Worm (Caenorhabditis elegans): ENCODE results near the gene R09E10.6.

Gene R09E10.6

ce11 chrIV:10259557-10259956 lies 34.4 kb downstream of the R09E10.6 start, which contains the start of gene F01G10.9:
Gene F01G10.9 (minus strand): TSS chrIV:10259657.
- TF ChIP-seq T22C8.4 (GFP tag; IDR thresholded peaks at IDR 0.05) (no peak), cog-1 (tag; optimal IDR thresholded peaks at IDR 0.05) (no peak), ref-1 (GFP tag; conservative IDR thresholded peaks at IDR 0.05) (no peak), flt-1 (GFP tag; IDR thresholded peaks at IDR 0.05) (no peak), ztf-23 (GFP tag; IDR thresholded peaks at IDR 0.05) (no peak), ztf-29 (GFP tag; IDR thresholded peaks at IDR 0.05) (no peak), med-1 (GFP tag; optimal IDR thresholded peaks at IDR 0.05; ENCODE audit: insufficient read depth) (no peak), klf-2 (GFP tag; conservative IDR thresholded peaks at IDR 0.05) (no peak)

ce11 chrIV:10252886-10253639 lies 40.9 kb downstream of the R09E10.6 start:
- no peak for TF ChIP-seq T22C8.4 (GFP tag; IDR thresholded peaks at IDR 0.05)
- no peak for TF ChIP-seq cog-1 (tag; optimal IDR thresholded peaks at IDR 0.05)
- no peak for TF ChIP-seq med-1 (GFP tag; optimal IDR thresholded peaks at IDR 0.05; ENCODE audit: insufficient read depth)
- no peak for TF ChIP-seq ref-1 (GFP tag; conservative IDR thresholded peaks at IDR 0.05)
- TF ChIP-seq tab-1 (GFP tag; IDR thresholded peaks at IDR 0.05) = no peak
- no peak for TF ChIP-seq klf-2 (GFP tag; conservative IDR thresholded peaks at IDR 0.05)
- TF ChIP-seq ztf-29 (GFP tag; IDR thresholded peaks at IDR 0.05) = no peak
- TF ChIP-seq ztf-23 (GFP tag; IDR thresholded peaks at IDR 0.05) = no peak
- TF ChIP-seq flt-1 (GFP tag; IDR thresholded peaks at IDR 0.05) = no peak

- peak; percentile 36 for TF ChIP-seq cog-1 (tag; optimal IDR thresholded peaks at IDR 0.05)
- no peak for TF ChIP-seq ref-1 (GFP tag; conservative IDR thresholded peaks at IDR 0.05)
- TF ChIP-seq ztf-29 (GFP tag; IDR thresholded peaks at IDR 0.05) = no peak
Observed at ce11 chrIV:10252350-10252792, 41.6 kb downstream of the R09E10.6 start.

DNA sequence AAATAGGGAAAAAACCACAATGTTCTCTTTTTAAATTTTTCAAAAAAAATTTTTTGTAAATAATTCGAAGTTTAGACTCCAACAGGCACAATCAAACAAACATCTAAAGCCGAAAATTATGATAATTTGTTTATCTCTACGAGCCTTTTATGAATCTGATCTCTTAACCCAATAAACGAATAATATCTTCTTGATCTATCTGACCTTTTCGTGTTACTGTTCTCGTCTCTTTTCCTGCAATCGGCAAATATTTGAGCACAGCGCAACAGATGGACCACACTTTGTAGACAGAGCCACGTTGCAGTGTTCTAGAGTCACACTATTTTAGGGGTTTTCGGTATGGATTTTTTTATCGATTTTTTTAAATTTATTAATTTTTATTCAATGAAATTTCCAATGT lies 42.2 kb downstream of the R09E10.6 start:
- TF ChIP-seq T22C8.4 (GFP tag; IDR thresholded peaks at IDR 0.05) = peak; percentile 19; the same call in 1 of the 2 replicates
- no peak for TF ChIP-seq flt-1 (GFP tag; IDR thresholded peaks at IDR 0.05)

ce11 chrIV:10251261-10251660 lies 42.7 kb downstream of the R09E10.6 start:
- TF ChIP-seq cog-1 (tag; optimal IDR thresholded peaks at IDR 0.05) (no peak), T22C8.4 (GFP tag; IDR thresholded peaks at IDR 0.05) (no peak), ztf-23 (GFP tag; IDR thresholded peaks at IDR 0.05) (no peak), ztf-29 (GFP tag; IDR thresholded peaks at IDR 0.05) (no peak), ref-1 (GFP tag; conservative IDR thresholded peaks at IDR 0.05) (no peak), tab-1 (GFP tag; IDR thresholded peaks at IDR 0.05) (no peak), med-1 (GFP tag; optimal IDR thresholded peaks at IDR 0.05; ENCODE audit: insufficient read depth) (no peak), klf-2 (GFP tag; conservative IDR thresholded peaks at IDR 0.05) (no peak), flt-1 (GFP tag; IDR thresholded peaks at IDR 0.05) (no peak)

DNA sequence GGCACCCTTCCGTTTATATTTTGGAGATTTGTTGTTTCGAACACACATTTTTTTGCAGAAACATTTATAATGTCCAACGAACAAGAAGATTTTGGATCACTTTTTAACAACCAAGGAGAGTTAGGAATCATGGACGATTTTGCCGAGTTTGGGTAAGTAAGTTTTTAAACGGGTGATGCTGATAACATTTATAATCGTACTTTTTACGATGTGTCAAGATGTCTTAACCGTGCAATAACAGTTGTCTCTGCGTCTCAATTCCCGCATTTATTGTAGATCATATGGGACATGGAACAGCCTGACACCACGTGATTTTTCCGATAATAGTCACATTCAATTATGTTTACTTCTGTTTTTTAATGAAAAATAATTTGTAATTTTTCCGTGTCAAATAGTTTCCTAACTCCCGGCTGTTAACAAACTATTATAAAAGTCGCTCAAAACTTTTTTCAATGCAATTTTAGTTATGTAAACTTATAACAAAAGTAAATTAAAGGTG lies 43.3 kb downstream of the R09E10.6 start, which contains the start of gene daf-14:
TSS of gene daf-14 (plus strand) at position 51 of the 499 bp plus-strand sequence.
- TF ChIP-seq ztf-29 (GFP tag; IDR thresholded peaks at IDR 0.05) (no peak), T22C8.4 (GFP tag; IDR thresholded peaks at IDR 0.05) (no peak), ztf-23 (GFP tag; IDR thresholded peaks at IDR 0.05) (no peak), ref-1 (GFP tag; conservative IDR thresholded peaks at IDR 0.05) (no peak), klf-2 (GFP tag; conservative IDR thresholded peaks at IDR 0.05) (no peak), cog-1 (tag; optimal IDR thresholded peaks at IDR 0.05) (no peak), flt-1 (GFP tag; IDR thresholded peaks at IDR 0.05) (no peak), med-1 (GFP tag; optimal IDR thresholded peaks at IDR 0.05; ENCODE audit: insufficient read depth) (no peak), tab-1 (GFP tag; IDR thresholded peaks at IDR 0.05) (no peak)

DNA sequence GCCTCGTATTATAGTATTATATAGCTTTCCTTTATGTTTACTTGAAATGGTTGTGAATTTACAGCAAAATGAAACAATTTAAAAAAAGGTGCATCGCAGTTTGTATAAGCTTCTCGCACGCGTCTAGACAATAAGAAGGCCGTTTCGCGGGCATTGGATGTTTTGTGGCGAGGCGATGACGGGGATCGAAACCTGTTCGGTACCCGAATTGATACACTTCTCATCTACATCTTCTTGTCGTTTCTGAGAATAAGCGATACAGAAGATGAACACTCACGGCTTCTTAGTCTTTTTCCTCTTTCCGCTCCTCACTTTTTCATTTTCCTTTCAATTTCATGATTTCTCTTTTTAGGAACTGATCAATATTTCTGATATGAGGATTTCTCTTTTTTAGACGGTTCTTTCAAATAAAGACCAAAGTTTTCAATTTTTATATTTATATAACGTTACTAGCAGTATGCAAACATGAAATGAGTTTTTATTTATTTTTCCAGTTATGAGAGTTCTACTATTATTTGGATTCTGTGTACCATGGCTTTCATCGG lies 48.2 kb downstream of the R09E10.6 start, which contains the start of gene F01G10.10:
TSS of gene F01G10.10 (plus strand) at position 495 of the 545 bp plus-strand sequence.
- no peak for TF ChIP-seq cog-1 (tag; optimal IDR thresholded peaks at IDR 0.05)
- TF ChIP-seq tab-1 (GFP tag; IDR thresholded peaks at IDR 0.05) = no peak
- TF ChIP-seq ztf-29 (GFP tag; IDR thresholded peaks at IDR 0.05) = no peak
- TF ChIP-seq ztf-23 (GFP tag; IDR thresholded peaks at IDR 0.05) = no peak
- no peak for TF ChIP-seq ref-1 (GFP tag; conservative IDR thresholded peaks at IDR 0.05)
- no peak for TF ChIP-seq T22C8.4 (GFP tag; IDR thresholded peaks at IDR 0.05)
- TF ChIP-seq flt-1 (GFP tag; IDR thresholded peaks at IDR 0.05) = no peak
- TF ChIP-seq med-1 (GFP tag; optimal IDR thresholded peaks at IDR 0.05; ENCODE audit: insufficient read depth) = no peak
- no peak for TF ChIP-seq klf-2 (GFP tag; conservative IDR thresholded peaks at IDR 0.05)

DNA sequence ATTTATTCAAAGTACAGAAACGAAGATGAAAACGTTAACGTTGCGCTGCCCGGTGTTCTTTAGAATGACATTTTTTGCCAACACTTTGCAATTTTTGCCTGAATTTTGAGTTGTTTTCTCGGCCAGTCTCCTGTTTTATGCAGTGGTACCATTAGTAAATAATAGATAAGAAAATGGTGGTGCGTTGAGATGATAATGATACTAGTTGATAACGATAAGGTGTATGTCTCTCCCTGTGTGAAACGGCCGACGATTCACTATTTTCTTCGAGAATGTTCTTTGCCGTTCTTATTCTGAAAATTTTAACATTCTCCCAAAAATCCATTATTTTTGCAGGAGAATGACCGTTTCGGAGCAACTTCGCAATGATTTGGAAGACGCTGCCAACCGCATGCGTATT lies 50.7 kb downstream of the R09E10.6 start, which contains the start of gene tkt-1:
TSS of gene tkt-1 (plus strand) at position 337 of the 400 bp plus-strand sequence.
- no peak for TF ChIP-seq ztf-29 (GFP tag; IDR thresholded peaks at IDR 0.05)
- TF ChIP-seq cog-1 (tag; optimal IDR thresholded peaks at IDR 0.05) = no peak

Measured in whole organism, midembryonic.